Worm (Caenorhabditis elegans) whole organism, L4 larva: Measurements from ENCODE around the gene oac-23.
A peak's percentile ranks its signal among the peaks of the same experiment; 100 is the strongest.

Experiments
- F10B5.3 ChIP-seq: sonication (generic microtip); optimal IDR thresholded peaks from 2 replicates; lab custom pipeline; 2016; ENCODE audit warnings: mild to moderate bottlenecking, missing genetic modification characterization, missing compliant biosample characterization
- F44E2.7 ChIP-seq: fragments of 200-800 bp; sonication (Bioruptor generic); IDR thresholded peaks from 2 replicates; pipeline ENCODE4 v2.1.2; 2022; ENCODE audit warnings: missing genetic modification characterization, missing compliant biosample characterization
- F49E8.2 ChIP-seq: sonication (generic microtip); optimal IDR thresholded peaks from 2 replicates; lab custom pipeline; 2016; ENCODE audit warnings: missing compliant biosample characterization, mild to moderate bottlenecking, missing genetic modification characterization, borderline replicate concordance
- Y105C5A.15 ChIP-seq: fragments of 200-800 bp; sonication (Bioruptor generic); IDR thresholded peaks from 2 replicates; pipeline ENCODE4 v1.3.6; 2022; ENCODE audit warnings: missing genetic modification characterization, missing compliant biosample characterization
- Y48G9A.11 ChIP-seq: fragments of 200-800 bp; sonication (Bioruptor generic); IDR thresholded peaks from 2 replicates; pipeline ENCODE4 v1.3.6; 2022; ENCODE audit warnings: missing genetic modification reagents, missing genetic modification characterization, missing compliant biosample characterization
- Y5F2A.4 ChIP-seq: fragments of 200-800 bp; sonication (Bioruptor generic); optimal IDR thresholded peaks from 2 replicates; lab custom pipeline; 2018; ENCODE audit warnings: mild to moderate bottlenecking, missing genetic modification characterization, missing compliant biosample characterization
- ZK337.2 ChIP-seq: fragments of 200-800 bp; sonication (Bioruptor generic); IDR thresholded peaks from 2 replicates; pipeline ENCODE4 v1.3.6; 2022; ENCODE audit warnings: missing genetic modification reagents, missing genetic modification characterization, missing compliant biosample characterization
- ZK546.5 ChIP-seq, 2 experiments: sonication (generic microtip); optimal IDR thresholded peaks; 2 replicates each; lab custom pipeline; 2017; ENCODE audit warnings: missing biosample characterization in 2 of 2, missing genetic modification characterization in 2 of 2
- aly-2 ChIP-seq: sonication (generic microtip); optimal IDR thresholded peaks from 2 replicates; lab custom pipeline; 2018; ENCODE audit warnings: missing biosample characterization, missing genetic modification characterization
- ceh-20 ChIP-seq: fragments of 200-800 bp; sonication (Bioruptor generic); IDR thresholded peaks from 2 replicates; pipeline ENCODE4 v1.3.6; 2022; ENCODE audit warnings: missing genetic modification reagents, missing genetic modification characterization, missing compliant biosample characterization
- ceh-28 ChIP-seq: fragments of 150-350 bp; optimal IDR thresholded peaks from 2 replicates; lab custom pipeline; 2014; ENCODE audit warnings: missing biosample characterization, missing genetic modification reagents, missing genetic modification characterization
- ceh-44 ChIP-seq: fragments of 200-800 bp; sonication (Bioruptor generic); IDR thresholded peaks from 2 replicates; pipeline ENCODE4 v1.3.6; 2022; ENCODE audit warnings: missing genetic modification reagents, missing genetic modification characterization, missing compliant biosample characterization
- daf-16 ChIP-seq, 3 experiments: sonication (generic microtip); optimal IDR thresholded peaks; 2 replicates each; lab custom pipeline; 2016 to 2017; ENCODE audit warnings: missing genetic modification characterization in 3 of 3, missing genetic modification reagents in 3 of 3, mild to moderate bottlenecking in 2 of 3, missing compliant biosample characterization in 2 of 3, missing biosample characterization in 1 of 3, moderate library complexity in 1 of 3
- dmd-6 ChIP-seq: fragments of 200-800 bp; sonication (Bioruptor generic); IDR thresholded peaks from 2 replicates; pipeline ENCODE4 v1.3.6; 2022; ENCODE audit warnings: missing genetic modification reagents, missing genetic modification characterization, missing compliant biosample characterization
- dmd-8 ChIP-seq: fragments of 200-800 bp; sonication (Bioruptor generic); IDR thresholded peaks from 2 replicates; pipeline ENCODE4 v1.3.6; 2022; ENCODE audit warnings: missing genetic modification characterization, missing compliant biosample characterization
- dpl-1 ChIP-seq: fragments of 150-350 bp; optimal IDR thresholded peaks from 2 replicates; lab custom pipeline; 2014; ENCODE audit warnings: missing biosample characterization, missing genetic modification reagents, missing genetic modification characterization
- egl-27 ChIP-seq: sonication (generic microtip); optimal IDR thresholded peaks from 3 replicates; lab custom pipeline; 2017; ENCODE audit warnings: missing biosample characterization, missing genetic modification reagents, missing genetic modification characterization
- hlh-30 ChIP-seq: sonication (generic microtip); optimal IDR thresholded peaks from 2 replicates; lab custom pipeline; 2017; ENCODE audit warnings: antibody characterized with exemption, mild to moderate bottlenecking, missing genetic modification characterization, missing compliant biosample characterization; ENCODE audit not compliant: insufficient read depth
- hmg-1.1 ChIP-seq: fragments of 200-800 bp; sonication (Bioruptor generic); IDR thresholded peaks from 2 replicates; pipeline ENCODE4 v1.3.6; 2022; ENCODE audit warnings: missing genetic modification reagents, missing genetic modification characterization, missing compliant biosample characterization
- jun-1 ChIP-seq: fragments of 150-350 bp; optimal IDR thresholded peaks from 2 replicates; lab custom pipeline; 2014; ENCODE audit warnings: missing biosample characterization, missing genetic modification reagents, missing genetic modification characterization
- lin-39 ChIP-seq: fragments of 150-350 bp; optimal IDR thresholded peaks from 2 replicates; lab custom pipeline; 2014; ENCODE audit warnings: missing biosample characterization, missing genetic modification reagents, missing genetic modification characterization
- mdt-29 ChIP-seq: fragments of 200-800 bp; sonication (Bioruptor generic); IDR thresholded peaks from 2 replicates; pipeline ENCODE4 v1.3.6; 2022; ENCODE audit warnings: missing genetic modification reagents, missing genetic modification characterization, missing compliant biosample characterization
- mep-1 ChIP-seq: fragments of 150-350 bp; sonication (generic microtip); optimal IDR thresholded peaks from 3 replicates; lab custom pipeline; 2014; ENCODE audit warnings: missing biosample characterization, missing genetic modification characterization
- mes-2 ChIP-seq: sonication (generic microtip); optimal IDR thresholded peaks from 2 replicates; lab custom pipeline; 2016; ENCODE audit warnings: missing genotype, mild to moderate bottlenecking, missing genetic modification characterization, missing compliant biosample characterization; ENCODE audit not compliant: poor library complexity, severe bottlenecking
- nhr-10 ChIP-seq: fragments of 150-350 bp; optimal IDR thresholded peaks from 2 replicates; lab custom pipeline; 2014; ENCODE audit warnings: missing biosample characterization, missing genetic modification characterization
- nhr-111 ChIP-seq: fragments of 200-800 bp; sonication (Bioruptor generic); optimal IDR thresholded peaks from 2 replicates; lab custom pipeline; 2018; ENCODE audit warnings: mild to moderate bottlenecking, missing genetic modification characterization, missing compliant biosample characterization
- nhr-237 ChIP-seq: sonication (generic microtip); optimal IDR thresholded peaks from 2 replicates; lab custom pipeline; 2017; ENCODE audit warnings: missing biosample characterization, missing genetic modification characterization
- nhr-6 ChIP-seq: fragments of 150-350 bp; optimal IDR thresholded peaks from 2 replicates; lab custom pipeline; 2014; ENCODE audit warnings: missing biosample characterization, missing genetic modification characterization
- nhr-76 ChIP-seq: fragments of 150-350 bp; optimal IDR thresholded peaks from 2 replicates; lab custom pipeline; 2014; ENCODE audit warnings: missing biosample characterization, missing genetic modification characterization
- nhr-77 ChIP-seq: fragments of 150-350 bp; optimal IDR thresholded peaks from 2 replicates; lab custom pipeline; 2014; ENCODE audit warnings: missing biosample characterization, missing genetic modification characterization
- php-3 ChIP-seq: fragments of 200-800 bp; sonication (Bioruptor generic); IDR thresholded peaks from 2 replicates; pipeline ENCODE4 v1.3.6; 2022; ENCODE audit warnings: missing genetic modification reagents, missing genetic modification characterization, missing compliant biosample characterization
- set-16 ChIP-seq: fragments of 200-800 bp; sonication (Bioruptor generic); IDR thresholded peaks from 2 replicates; pipeline ENCODE4 v1.3.6; 2022; ENCODE audit warnings: missing genetic modification reagents, missing genetic modification characterization, missing compliant biosample characterization
- spr-1 ChIP-seq: sonication (generic microtip); optimal IDR thresholded peaks from 2 replicates; lab custom pipeline; 2016; ENCODE audit warnings: mild to moderate bottlenecking, missing genetic modification characterization, missing compliant biosample characterization
- unc-39 ChIP-seq: sonication (generic microtip); optimal IDR thresholded peaks from 2 replicates; lab custom pipeline; 2017; ENCODE audit warnings: missing biosample characterization, missing genetic modification characterization
- unc-62 ChIP-seq, 3 experiments: fragments of 150-350 bp in 1 of 3; sonication (generic microtip); optimal IDR thresholded peaks in 2 of 3; peaks in 1 of 3; 1 replicate in 1 of 3; 2 replicates in 2 of 3; lab custom pipeline; 2014 to 2017; ENCODE audit warnings: missing biosample characterization in 3 of 3, missing genetic modification characterization in 3 of 3, missing genetic modification reagents in 3 of 3, missing genotype in 1 of 3
- vab-7 ChIP-seq: fragments of 200-800 bp; sonication (Bioruptor generic); IDR thresholded peaks from 2 replicates; pipeline ENCODE4 v1.3.6; 2022; ENCODE audit warnings: missing genetic modification reagents, missing genetic modification characterization, missing compliant biosample characterization
- zfp-2 ChIP-seq: sonication (generic microtip); optimal IDR thresholded peaks from 2 replicates; lab custom pipeline; 2016; ENCODE audit warnings: mild to moderate bottlenecking, missing genetic modification characterization, missing compliant biosample characterization
- ztf-11 ChIP-seq: fragments of 150-350 bp; optimal IDR thresholded peaks from 2 replicates; lab custom pipeline; 2014; ENCODE audit warnings: missing biosample characterization, missing genetic modification characterization

The oac-23 gene

ce11 chrIV:3888963-3889362 is 7.7 kb downstream of the oac-23 start, which contains the start of gene oac-21:
Gene oac-21 (plus strand): TSS chrIV:3889263.
- TF ChIP-seq ZK337.2 (GFP tag; lab: Robert Waterston, UW) (no peak), ceh-28 (tag; lab: Kevin White, UChicago) (no peak), hmg-1.1 (GFP tag; lab: Robert Waterston, UW) (no peak), php-3 (no peak), daf-16 (GFP tag; optimal IDR thresholded peaks at IDR 0.05; lab: Kevin White, UChicago) (no peak), daf-16 (tag; optimal IDR thresholded peaks at IDR 0.05; lab: Kevin White, UChicago) (no peak), dpl-1 (no peak), dmd-8 (GFP tag; lab: Robert Waterston, UW) (no peak), spr-1 (tag; lab: Kevin White, UChicago) (no peak)

ce11 chrIV:3892027-3892426 is 10.8 kb downstream of the oac-23 start, which contains the start of gene F56D6.9:
Gene F56D6.9 (plus strand): TSS chrIV:3892327.
- TF ChIP-seq ceh-44 (GFP tag; lab: Robert Waterston, UW) (no peak), hlh-30 (tag; lab: Kevin White, UChicago) (no peak), mdt-29 (GFP tag; lab: Robert Waterston, UW) (no peak), Y105C5A.15 (GFP tag; lab: Robert Waterston, UW) (no peak), ceh-20 (GFP tag; lab: Robert Waterston, UW) (no peak), nhr-6 (tag; lab: Kevin White, UChicago) (no peak), unc-39 (no peak), ZK546.5 (tag; optimal IDR thresholded peaks at IDR 0.05; lab: Kevin White, UChicago) (no peak), F10B5.3 (tag; lab: Kevin White, UChicago) (no peak), nhr-10 (no peak)
- TF ChIP-seq, all 104 proteins: peak for 0

- no peak for TF ChIP-seq mep-1
- peak in 1 of 2 experiments; percentile 74 for TF ChIP-seq unc-62 (GFP tag; optimal IDR thresholded peaks at IDR 0.05 in 1 of 2; lab: Kevin White, UChicago)
- TF ChIP-seq unc-62 (tag; optimal IDR thresholded peaks at IDR 0.05; lab: Kevin White, UChicago), result no peak
Measured at ce11 chrIV:3894004-3894480, 12.8 kb downstream of the oac-23 start, which contains the start of gene F56D6.8. Gene F56D6.8 (minus strand): TSS chrIV:3894430.

ce11 chrIV:3894770-3895169 is 13.5 kb downstream of the oac-23 start, which contains the start of gene dct-8:
Gene dct-8 (plus strand): TSS chrIV:3895070.
- no peak for TF ChIP-seq nhr-237 (tag; lab: Kevin White, UChicago)
- no peak for TF ChIP-seq aly-2
- TF ChIP-seq nhr-76 (tag; lab: Kevin White, UChicago), result no peak
- TF ChIP-seq egl-27, result no peak
- TF ChIP-seq Y5F2A.4 (GFP tag; lab: Kevin White, UChicago), result no peak
- no peak for TF ChIP-seq jun-1 (tag; lab: Kevin White, UChicago)
- no peak for TF ChIP-seq F44E2.7
- no peak for TF ChIP-seq daf-16 (GFP tag; optimal IDR thresholded peaks at IDR 0.05; lab: Kevin White, UChicago)
- no peak for TF ChIP-seq daf-16 (tag; optimal IDR thresholded peaks at IDR 0.05; lab: Kevin White, UChicago)
- TF ChIP-seq nhr-111 (GFP tag; lab: Kevin White, UChicago), result no peak
- no peak for TF ChIP-seq hmg-1.1 (GFP tag; lab: Robert Waterston, UW)
- TF ChIP-seq F49E8.2 (tag; lab: Kevin White, UChicago), result no peak
- TF ChIP-seq zfp-2, result no peak
- TF ChIP-seq nhr-77 (tag; lab: Kevin White, UChicago), result no peak
- TF ChIP-seq mes-2 (tag; lab: Kevin White, UChicago), result no peak
- no peak for TF ChIP-seq ztf-11 (tag; lab: Kevin White, UChicago)
- no peak for TF ChIP-seq Y48G9A.11 (GFP tag; lab: Robert Waterston, UW)
- no peak for TF ChIP-seq set-16 (GFP tag; lab: Robert Waterston, UW)
- TF ChIP-seq vab-7, result no peak
- TF ChIP-seq dmd-6 (GFP tag; lab: Robert Waterston, UW), result no peak
- TF ChIP-seq lin-39, result no peak
